Fruit fly (Drosophila melanogaster) whole organism, prepupa: ENCODE results near the gene CG17329.

Source experiments
- Blimp-1 ChIP-seq: fragments of 200-800 bp; sonication (Bioruptor generic); optimal IDR thresholded peaks from 3 replicates; lab custom pipeline; 2017; ENCODE audit warnings: missing biosample characterization, missing genetic modification characterization, mild to moderate bottlenecking, moderate library complexity, missing genetic modification reagents
- CG10631 ChIP-seq: fragments of 200-800 bp; sonication (Bioruptor generic); optimal IDR thresholded peaks from 2 replicates; lab custom pipeline; 2016; ENCODE audit warnings: missing biosample characterization, missing genetic modification characterization
- CG11762 ChIP-seq: fragments of 200-800 bp; sonication (Bioruptor generic); optimal IDR thresholded peaks from 3 replicates; lab custom pipeline; 2016; ENCODE audit warnings: missing biosample characterization, missing genetic modification characterization; ENCODE audit not compliant: insufficient read depth
- CG16779 ChIP-seq: fragments of 200-800 bp; sonication (Bioruptor generic); optimal IDR thresholded peaks from 3 replicates; lab custom pipeline; 2017; ENCODE audit warnings: missing biosample characterization, mild to moderate bottlenecking, missing genetic modification characterization
- CG3032 ChIP-seq: fragments of 200-800 bp; optimal IDR thresholded peaks from 2 replicates; lab custom pipeline; 2019; ENCODE audit warnings: missing biosample characterization, mild to moderate bottlenecking, missing genetic modification characterization, moderate library complexity
- CG31627 ChIP-seq: fragments of 200-800 bp; sonication (Bioruptor generic); optimal IDR thresholded peaks from 3 replicates; lab custom pipeline; 2016; ENCODE audit warnings: missing biosample characterization, missing genetic modification characterization
- CG32006 ChIP-seq: fragments of 200-800 bp; sonication (Bioruptor generic); optimal IDR thresholded peaks from 3 replicates; lab custom pipeline; 2017; ENCODE audit warnings: missing biosample characterization, mild to moderate bottlenecking, missing genetic modification characterization
- CG3919 ChIP-seq: fragments of 200-800 bp; sonication (Bioruptor generic); optimal IDR thresholded peaks from 3 replicates; lab custom pipeline; 2016; ENCODE audit warnings: missing biosample characterization, missing genetic modification characterization
- CG6276 ChIP-seq: fragments of 200-800 bp; sonication (Bioruptor generic); optimal IDR thresholded peaks from 2 replicates; lab custom pipeline; 2017; ENCODE audit warnings: missing biosample characterization, mild to moderate bottlenecking, missing genetic modification characterization
- CG6808 ChIP-seq: fragments of 200-800 bp; sonication (Bioruptor generic); optimal IDR thresholded peaks from 3 replicates; lab custom pipeline; 2017; ENCODE audit warnings: missing biosample characterization, missing genetic modification characterization, mild to moderate bottlenecking, moderate library complexity, missing genetic modification reagents
- CG6854 ChIP-seq: fragments of 200-800 bp; sonication (Bioruptor generic); optimal IDR thresholded peaks from 2 replicates; lab custom pipeline; 2017; ENCODE audit warnings: missing biosample characterization, mild to moderate bottlenecking, missing genetic modification characterization
- CG7368 ChIP-seq: fragments of 200-800 bp; sonication (Bioruptor generic); optimal IDR thresholded peaks from 3 replicates; lab custom pipeline; 2016; ENCODE audit warnings: missing biosample characterization, missing genetic modification characterization
- CG8119 ChIP-seq: fragments of 200-800 bp; sonication (Bioruptor generic); IDR thresholded peaks from 3 replicates; pipeline ENCODE4 v1.3.6; 2022; ENCODE audit warnings: missing biosample characterization, missing genetic modification characterization
- CG9139 ChIP-seq: fragments of 200-800 bp; sonication (Bioruptor generic); optimal IDR thresholded peaks from 3 replicates; lab custom pipeline; 2017; ENCODE audit warnings: missing biosample characterization, mild to moderate bottlenecking, missing genetic modification characterization
- Eip78C ChIP-seq: fragments of 200-800 bp; sonication (Bioruptor generic); peaks from one replicate; lab custom pipeline; 2016; ENCODE audit warnings: missing biosample characterization, missing genetic modification characterization
- Eip93F ChIP-seq: fragments of 200-800 bp; sonication (Bioruptor generic); optimal IDR thresholded peaks from 2 replicates; lab custom pipeline; 2016; ENCODE audit warnings: missing biosample characterization, mild to moderate bottlenecking, missing genetic modification characterization
- Ets21C ChIP-seq: fragments of 200-800 bp; sonication (Bioruptor generic); optimal IDR thresholded peaks from 3 replicates; lab custom pipeline; 2016; ENCODE audit warnings: missing biosample characterization, missing genetic modification characterization
- Gug ChIP-seq: fragments of 200-800 bp; sonication (Bioruptor generic); IDR thresholded peaks from 2 replicates; pipeline ENCODE4 v1.3.6; 2022; ENCODE audit warnings: missing biosample characterization, missing genetic modification characterization
- Hr39 ChIP-seq: fragments of 200-800 bp; sonication (Bioruptor generic); optimal IDR thresholded peaks from 2 replicates; lab custom pipeline; 2016; ENCODE audit warnings: missing biosample characterization, missing genetic modification characterization
- Hr4 ChIP-seq: fragments of 200-800 bp; sonication (Bioruptor generic); optimal IDR thresholded peaks from 3 replicates; lab custom pipeline; 2016; ENCODE audit warnings: missing biosample characterization, missing genetic modification characterization
- Lpt ChIP-seq: fragments of 200-800 bp; sonication (Bioruptor generic); optimal IDR thresholded peaks from 3 replicates; lab custom pipeline; 2016; ENCODE audit warnings: missing biosample characterization, missing genetic modification characterization
- Met ChIP-seq: fragments of 200-800 bp; sonication (Bioruptor generic); optimal IDR thresholded peaks from 3 replicates; lab custom pipeline; 2016; ENCODE audit warnings: missing biosample characterization, missing genetic modification characterization
- OdsH ChIP-seq: fragments of 200-800 bp; sonication (Bioruptor generic); optimal IDR thresholded peaks from 3 replicates; lab custom pipeline; 2016; ENCODE audit warnings: missing biosample characterization, missing genetic modification characterization
- Sox15 ChIP-seq: fragments of 200-800 bp; sonication (Bioruptor generic); optimal IDR thresholded peaks from 3 replicates; lab custom pipeline; 2016; ENCODE audit warnings: missing biosample characterization, missing genetic modification characterization
- achi ChIP-seq: fragments of 200-800 bp; sonication (Bioruptor generic); optimal IDR thresholded peaks from 3 replicates; lab custom pipeline; 2016; ENCODE audit warnings: missing biosample characterization, missing genetic modification characterization
- acj6 ChIP-seq: fragments of 200-800 bp; sonication (Bioruptor generic); optimal IDR thresholded peaks from 3 replicates; lab custom pipeline; 2016; ENCODE audit warnings: missing biosample characterization, missing genetic modification characterization
- cyc ChIP-seq: fragments of 200-800 bp; sonication (Bioruptor generic); optimal IDR thresholded peaks from 3 replicates; lab custom pipeline; 2016; ENCODE audit warnings: missing biosample characterization, missing genetic modification characterization
- dsx ChIP-seq: fragments of 200-800 bp; optimal IDR thresholded peaks from 3 replicates; lab custom pipeline; 2019; ENCODE audit warnings: missing biosample characterization, mild to moderate bottlenecking, missing genetic modification characterization, moderate library complexity; ENCODE audit not compliant: poor library complexity, severe bottlenecking
- eg ChIP-seq: fragments of 200-800 bp; sonication (Bioruptor generic); IDR thresholded peaks from 3 replicates; pipeline ENCODE4 v1.3.6; 2022; ENCODE audit warnings: missing biosample characterization, missing genetic modification characterization
- esn ChIP-seq: fragments of 200-800 bp; sonication (Bioruptor generic); optimal IDR thresholded peaks from 2 replicates; lab custom pipeline; 2016; ENCODE audit warnings: missing biosample characterization, mild to moderate bottlenecking, missing genetic modification characterization, moderate library complexity
- fkh ChIP-seq: fragments of 200-800 bp; sonication (Bioruptor generic); optimal IDR thresholded peaks from 3 replicates; lab custom pipeline; 2017; ENCODE audit warnings: missing biosample characterization, mild to moderate bottlenecking, missing genetic modification characterization, moderate library complexity
- lz ChIP-seq: fragments of 200-800 bp; sonication (Bioruptor generic); optimal IDR thresholded peaks from 3 replicates; lab custom pipeline; 2016; ENCODE audit warnings: missing biosample characterization, missing genetic modification characterization
- pdm3 ChIP-seq: fragments of 200-800 bp; sonication (Bioruptor generic); optimal IDR thresholded peaks from 3 replicates; lab custom pipeline; 2016; ENCODE audit warnings: missing biosample characterization, missing genetic modification characterization
- spab ChIP-seq: fragments of 200-800 bp; sonication (Bioruptor generic); optimal IDR thresholded peaks from 2 replicates; lab custom pipeline; 2017; ENCODE audit warnings: missing biosample characterization, mild to moderate bottlenecking, missing genetic modification characterization, missing genetic modification reagents
- ss ChIP-seq, 2 experiments: fragments of 200-800 bp; sonication (Bioruptor generic); optimal IDR thresholded peaks; 2 replicates in 1 of 2; 3 replicates in 1 of 2; lab custom pipeline; 2017 to 2018; ENCODE audit warnings: mild to moderate bottlenecking in 2 of 2, missing biosample characterization in 2 of 2, missing genetic modification characterization in 2 of 2, moderate library complexity in 1 of 2
- topi ChIP-seq: fragments of 200-800 bp; sonication (Bioruptor generic); optimal IDR thresholded peaks from 3 replicates; lab custom pipeline; 2016; ENCODE audit warnings: missing biosample characterization, missing genetic modification characterization

CG17329 gene

DNA sequence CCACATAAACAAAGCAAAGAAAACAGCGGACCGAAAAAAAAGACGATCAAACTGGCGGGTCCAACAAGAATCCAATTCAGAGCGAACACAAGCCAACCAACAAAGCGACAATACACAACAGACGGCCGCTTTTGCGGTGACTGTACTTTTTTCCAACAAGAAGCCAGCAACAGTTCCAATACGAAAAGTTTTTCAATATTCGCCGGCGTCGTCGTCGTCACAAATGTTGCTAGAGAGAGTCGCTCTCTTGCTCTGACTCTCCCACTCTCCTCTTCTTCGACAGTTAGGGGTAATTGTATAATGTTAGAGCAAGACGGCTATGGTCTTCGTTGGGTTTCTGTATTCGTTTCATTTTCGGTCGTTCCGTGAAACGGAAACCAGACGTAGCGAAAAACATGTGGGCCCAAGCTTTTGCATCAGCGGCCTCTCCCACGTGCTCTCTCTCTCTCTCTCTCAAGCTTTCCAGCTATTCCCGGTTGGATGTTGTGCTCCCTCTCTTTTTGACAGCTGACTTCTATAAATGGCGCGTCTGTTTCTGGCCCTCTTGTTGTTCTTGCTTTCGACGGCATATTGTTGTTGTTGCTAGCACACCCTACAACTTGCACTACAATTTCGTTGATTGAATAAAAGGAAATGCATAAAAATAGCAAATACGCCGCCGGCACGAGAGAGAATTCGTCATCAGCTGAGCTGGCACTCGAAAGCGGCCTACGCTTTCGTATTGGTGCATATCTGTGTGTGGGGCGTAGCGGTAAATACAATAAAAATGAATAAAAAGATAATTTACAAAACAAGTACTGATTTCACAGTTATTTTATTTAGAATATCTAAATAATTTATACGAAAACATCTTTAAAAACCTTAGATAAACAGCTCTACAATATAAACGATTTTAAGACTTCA, 21.6 kb upstream of the CG17329 start (continued):
- TF ChIP-seq Met (GFP tag; lab: Kevin White, UChicago) (peak; percentile 71), ss (GFP tag; optimal IDR thresholded peaks at IDR 0.05; lab: Kevin White, UChicago) (peak; percentile 78 to 83), CG3032 (tag; lab: Kevin White, UChicago) (peak; percentile 32), eg (GFP tag; lab: Robert Waterston, UW) (no peak), Gug (no peak), dsx (peak; percentile 61), CG11762 (peak; percentile 26), achi (peak; percentile 65), CG7368 (peak; percentile 84)

DNA sequence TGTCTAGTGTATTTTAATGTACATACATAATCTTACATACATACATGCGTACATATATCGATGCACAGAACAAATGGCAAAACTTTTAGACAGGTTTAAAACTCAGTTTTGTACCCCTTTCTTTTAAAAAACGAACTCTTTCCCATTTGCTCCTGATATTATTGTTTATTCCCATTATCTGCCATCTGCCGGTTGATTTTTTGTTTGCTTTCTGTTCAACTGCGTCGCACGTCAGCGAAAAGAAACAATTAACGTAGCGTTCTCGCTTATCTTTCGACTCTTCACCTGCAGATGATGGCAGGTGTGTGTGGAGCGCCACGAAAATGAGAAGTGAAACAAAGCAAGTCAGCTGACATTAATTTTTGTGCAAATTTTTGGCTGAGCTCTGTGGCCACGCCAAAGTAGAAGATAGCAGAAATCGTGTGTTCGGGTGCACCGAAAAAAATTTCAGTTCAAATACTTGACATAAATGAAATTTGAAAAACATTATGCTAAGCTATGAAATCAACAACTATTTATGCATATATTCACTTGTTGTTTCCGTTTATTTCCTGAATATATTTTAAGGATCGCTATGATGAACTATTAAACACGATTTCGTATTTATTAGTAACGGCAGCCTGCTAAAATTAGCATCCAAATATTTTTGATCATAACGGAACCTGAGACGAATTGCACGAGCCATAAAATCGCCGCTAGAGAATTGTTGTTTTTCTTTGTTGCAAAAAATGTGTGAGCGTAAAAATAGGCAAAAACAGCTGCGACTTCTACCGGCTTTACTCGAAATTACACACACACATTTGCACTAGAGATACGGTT, 20.2 kb upstream of the CG17329 start:
- TF ChIP-seq cyc (GFP tag; lab: Kevin White, UChicago) (peak; percentile 27), pdm3 (GFP tag; lab: Kevin White, UChicago) (peak; percentile 13), CG6276 (GFP tag; lab: Kevin White, UChicago) (peak; percentile 58), Met (GFP tag; lab: Kevin White, UChicago) (peak; percentile 15), fkh (GFP tag; lab: Kevin White, UChicago) (peak; percentile 50), Ets21C (GFP tag; lab: Kevin White, UChicago) (no peak), CG9139 (GFP tag; lab: Kevin White, UChicago) (no peak), OdsH (GFP tag; lab: Kevin White, UChicago) (peak; percentile 30), CG8119 (no peak), CG6808 (no peak), Eip93F (GFP tag; lab: Kevin White, UChicago) (peak; percentile 20), CG6854 (GFP tag; lab: Kevin White, UChicago) (no peak), lz (GFP tag; lab: Kevin White, UChicago) (peak; percentile 8), Lpt (GFP tag; lab: Kevin White, UChicago) (no peak), Hr4 (GFP tag; lab: Kevin White, UChicago) (peak; percentile 44), Blimp-1 (GFP tag; lab: Kevin White, UChicago) (no peak), Hr39 (GFP tag; lab: Kevin White, UChicago) (no peak), CG32006 (GFP tag; lab: Kevin White, UChicago) (peak; percentile 69), Sox15 (GFP tag; lab: Kevin White, UChicago) (no peak), CG10631 (GFP tag; lab: Kevin White, UChicago) (peak; percentile 22), acj6 (GFP tag; lab: Kevin White, UChicago) (peak; percentile 30), CG11762 (no peak), achi (peak; percentile 34), CG7368 (no peak), Eip78C (peak; percentile 53), esn (peak; percentile 50), CG3919 (GFP tag; lab: Kevin White, UChicago) (peak; percentile 8), spab (GFP tag; lab: Kevin White, UChicago) (no peak), CG16779 (tag; lab: Kevin White, UChicago) (no peak), CG31627 (GFP tag; lab: Kevin White, UChicago) (peak; percentile 41), topi (GFP tag; lab: Kevin White, UChicago) (peak; percentile 41)
